Fruit fly (Drosophila melanogaster) whole organism, embryonic: ENCODE data around the gene CG2931.
A peak's percentile ranks its signal among the peaks of the same experiment; 100 is the strongest.

Source experiments
- BEAF-32 ChIP-seq: fragments of 200-800 bp; sonication (Bioruptor generic); optimal IDR thresholded peaks from 3 replicates; lab custom pipeline; 2017; ENCODE audit warnings: missing biosample characterization, missing genetic modification characterization, mild to moderate bottlenecking, moderate library complexity, missing genetic modification reagents
- CG12104 ChIP-seq: fragments of 200-800 bp; sonication (Bioruptor generic); optimal IDR thresholded peaks from 3 replicates; lab custom pipeline; 2016; ENCODE audit warnings: missing biosample characterization, missing genetic modification characterization
- CG12391 ChIP-seq: fragments of 200-800 bp; sonication (Bioruptor generic); optimal IDR thresholded peaks from 3 replicates; lab custom pipeline; 2018; ENCODE audit warnings: missing biosample characterization, mild to moderate bottlenecking, missing genetic modification characterization, moderate library complexity
- CG12769 ChIP-seq: fragments of 200-800 bp; sonication (Bioruptor generic); optimal IDR thresholded peaks from 2 replicates; lab custom pipeline; 2019; ENCODE audit warnings: missing biosample characterization, mild to moderate bottlenecking, missing genetic modification characterization, moderate library complexity
- CG13287 ChIP-seq: fragments of 200-800 bp; sonication (Bioruptor generic); IDR thresholded peaks from 2 replicates; pipeline ENCODE4 v1.3.6; 2022; ENCODE audit warnings: missing biosample characterization, missing genetic modification characterization; ENCODE audit not compliant: partially characterized antibody
- CG13775 ChIP-seq: fragments of 200-800 bp; sonication (Bioruptor generic); optimal IDR thresholded peaks from 3 replicates; lab custom pipeline; 2017; ENCODE audit warnings: missing biosample characterization, mild to moderate bottlenecking, missing genetic modification characterization
- CG15011 ChIP-seq: fragments of 200-800 bp; sonication (Bioruptor generic); optimal IDR thresholded peaks from 3 replicates; lab custom pipeline; 2018; ENCODE audit warnings: missing biosample characterization, mild to moderate bottlenecking, missing genetic modification characterization
- CG1603 ChIP-seq: fragments of 200-800 bp; sonication (Bioruptor generic); optimal IDR thresholded peaks from 2 replicates; lab custom pipeline; 2019; ENCODE audit warnings: missing biosample characterization, mild to moderate bottlenecking, missing genetic modification characterization, moderate library complexity
- CG2116 ChIP-seq: fragments of 200-800 bp; sonication (Bioruptor generic); optimal IDR thresholded peaks from 3 replicates; lab custom pipeline; 2018; ENCODE audit warnings: missing biosample characterization, mild to moderate bottlenecking, missing genetic modification characterization
- CG2678 ChIP-seq: fragments of 200-800 bp; sonication (Bioruptor generic); optimal IDR thresholded peaks from 3 replicates; lab custom pipeline; 2019; ENCODE audit warnings: missing biosample characterization, mild to moderate bottlenecking, missing genetic modification characterization, moderate library complexity
- CG31224 ChIP-seq: fragments of 200-800 bp; sonication (Bioruptor generic); IDR thresholded peaks from 2 replicates; pipeline ENCODE4 v1.3.6; 2022; ENCODE audit warnings: missing biosample characterization, missing genetic modification characterization
- CG34224 ChIP-seq: fragments of 200-800 bp; sonication (Bioruptor generic); IDR thresholded peaks from 3 replicates; pipeline ENCODE4 v1.3.6; 2022; ENCODE audit warnings: missing biosample characterization, missing genetic modification characterization; ENCODE audit not compliant: partially characterized antibody
- CG34422 ChIP-seq: fragments of 200-800 bp; sonication (Bioruptor generic); IDR thresholded peaks from 3 replicates; pipeline ENCODE4 v1.3.6; 2022; ENCODE audit warnings: missing biosample characterization, missing genetic modification characterization
- CG4617 ChIP-seq: fragments of 200-800 bp; sonication (Bioruptor generic); optimal IDR thresholded peaks from 3 replicates; lab custom pipeline; 2016; ENCODE audit warnings: missing biosample characterization, missing genetic modification characterization, borderline replicate concordance
- CG6175 ChIP-seq: fragments of 200-800 bp; sonication (Bioruptor generic); IDR thresholded peaks from 3 replicates; pipeline ENCODE4 v1.3.6; 2022; ENCODE audit warnings: missing biosample characterization, missing genetic modification characterization
- CG7357 ChIP-seq: fragments of 200-800 bp; sonication (Bioruptor generic); IDR thresholded peaks from 3 replicates; pipeline ENCODE4 v1.3.6; 2022; ENCODE audit warnings: missing biosample characterization, missing genetic modification characterization
- CG8281 ChIP-seq: fragments of 200-800 bp; sonication (Bioruptor generic); optimal IDR thresholded peaks from 2 replicates; lab custom pipeline; 2018; ENCODE audit warnings: missing biosample characterization, mild to moderate bottlenecking, missing genetic modification characterization, moderate library complexity
- Dll ChIP-seq: fragments of 200-800 bp; sonication (Bioruptor generic); IDR thresholded peaks from 4 replicates; pipeline ENCODE4 v1.3.6; 2022; ENCODE audit warnings: missing biosample characterization, missing genetic modification characterization; ENCODE audit not compliant: partially characterized antibody
- Dref ChIP-seq: fragments of 200-800 bp; sonication (Bioruptor generic); IDR thresholded peaks from 2 replicates; pipeline ENCODE4 v1.3.6; 2022; ENCODE audit warnings: missing biosample characterization, missing genetic modification characterization
- HmgZ ChIP-seq: fragments of 200-800 bp; sonication (Bioruptor generic); optimal IDR thresholded peaks from 2 replicates; lab custom pipeline; 2018; ENCODE audit warnings: missing biosample characterization, mild to moderate bottlenecking, missing genetic modification characterization
- Lim3 ChIP-seq: fragments of 200-800 bp; sonication (Bioruptor generic); IDR thresholded peaks from 2 replicates; pipeline ENCODE4 v1.3.6; 2022; ENCODE audit warnings: missing biosample characterization, missing genetic modification characterization
- MBD-R2 ChIP-seq: fragments of 200-800 bp; sonication (Bioruptor generic); IDR thresholded peaks from 2 replicates; pipeline ENCODE4 v1.3.6; 2022; ENCODE audit warnings: missing biosample characterization, missing genetic modification characterization
- NC2β ChIP-seq: fragments of 200-800 bp; sonication (Bioruptor generic); optimal IDR thresholded peaks from 2 replicates; lab custom pipeline; 2016; ENCODE audit warnings: missing biosample characterization, missing genetic modification characterization
- Opbp ChIP-seq: fragments of 200-800 bp; sonication (Bioruptor generic); IDR thresholded peaks from 3 replicates; pipeline ENCODE4 v1.3.6; 2022; ENCODE audit warnings: missing biosample characterization, missing genetic modification characterization; ENCODE audit not compliant: partially characterized antibody
- Ptx1 ChIP-seq: fragments of 200-800 bp; sonication (Bioruptor generic); IDR thresholded peaks from 2 replicates; pipeline ENCODE4 v1.3.6; 2022; ENCODE audit warnings: missing biosample characterization, missing genetic modification characterization
- Side ChIP-seq: fragments of 200-800 bp; sonication (Bioruptor generic); optimal IDR thresholded peaks from 2 replicates; lab custom pipeline; 2016; ENCODE audit warnings: missing biosample characterization, missing genetic modification characterization
- Xrp1 ChIP-seq: fragments of 200-800 bp; sonication (Bioruptor generic); IDR thresholded peaks from 2 replicates; pipeline ENCODE4 v1.3.6; 2022; ENCODE audit warnings: missing biosample characterization, missing genetic modification characterization
- YL-1 ChIP-seq: fragments of 200-800 bp; sonication (Bioruptor generic); optimal IDR thresholded peaks from 3 replicates; lab custom pipeline; 2017; ENCODE audit warnings: missing biosample characterization, mild to moderate bottlenecking, missing genetic modification characterization
- ase ChIP-seq: fragments of 200-800 bp; sonication (Bioruptor generic); IDR thresholded peaks from 3 replicates; pipeline ENCODE4 v1.3.6; 2022; ENCODE audit warnings: missing biosample characterization, missing genetic modification characterization
- chinmo ChIP-seq: fragments of 200-800 bp; sonication (Bioruptor generic); IDR thresholded peaks from 4 replicates; pipeline ENCODE4 v1.3.6; 2022; ENCODE audit warnings: missing biosample characterization, missing genetic modification characterization; ENCODE audit not compliant: partially characterized antibody
- crp ChIP-seq, 2 experiments: fragments of 200-800 bp; sonication (Bioruptor generic); optimal IDR thresholded peaks; 2 replicates in 1 of 2; 3 replicates in 1 of 2; lab custom pipeline; 2017; ENCODE audit warnings: missing biosample characterization in 2 of 2, missing genetic modification characterization in 2 of 2, mild to moderate bottlenecking in 1 of 2, moderate library complexity in 1 of 2
- disco-r ChIP-seq: fragments of 200-800 bp; sonication (Bioruptor generic); optimal IDR thresholded peaks from 2 replicates; lab custom pipeline; 2016; ENCODE audit warnings: missing biosample characterization, missing genetic modification characterization
- gcm ChIP-seq: fragments of 200-800 bp; sonication (Bioruptor generic); optimal IDR thresholded peaks from 2 replicates; lab custom pipeline; 2019; ENCODE audit warnings: missing biosample characterization, mild to moderate bottlenecking, missing genetic modification characterization, moderate library complexity
- gfzf ChIP-seq: fragments of 200-800 bp; sonication (Bioruptor generic); optimal IDR thresholded peaks from 2 replicates; lab custom pipeline; 2016; ENCODE audit warnings: missing biosample characterization, mild to moderate bottlenecking, missing genetic modification characterization, moderate library complexity
- hth ChIP-seq: fragments of >200 bp; optimal IDR thresholded peaks from 2 replicates; lab custom pipeline; 2017; ENCODE audit warnings: inconsistent platforms
- luna ChIP-seq: fragments of 200-800 bp; sonication (Bioruptor generic); optimal IDR thresholded peaks from 2 replicates; lab custom pipeline; 2016; ENCODE audit warnings: missing biosample characterization, missing genetic modification characterization
- nau ChIP-seq: fragments of 200-800 bp; sonication (Bioruptor generic); optimal IDR thresholded peaks from 3 replicates; lab custom pipeline; 2017; ENCODE audit warnings: missing biosample characterization, mild to moderate bottlenecking, missing genetic modification characterization, missing genetic modification reagents
- nerfin-1 ChIP-seq: fragments of 200-800 bp; sonication (Bioruptor generic); optimal IDR thresholded peaks from 3 replicates; lab custom pipeline; 2019; ENCODE audit warnings: missing biosample characterization, mild to moderate bottlenecking, missing genetic modification characterization, moderate library complexity
- pzg ChIP-seq: fragments of 200-800 bp; sonication (Bioruptor generic); optimal IDR thresholded peaks from 3 replicates; lab custom pipeline; 2018; ENCODE audit warnings: missing biosample characterization, mild to moderate bottlenecking, missing genetic modification characterization, moderate library complexity
- rib ChIP-seq: fragments of 200-800 bp; sonication (Bioruptor generic); IDR thresholded peaks from 2 replicates; pipeline ENCODE4 v1.3.6; 2022; ENCODE audit warnings: missing biosample characterization, missing genetic modification characterization
- seq ChIP-seq: fragments of 200-800 bp; sonication (Bioruptor generic); IDR thresholded peaks from 2 replicates; pipeline ENCODE4 v1.3.6; 2022; ENCODE audit warnings: missing biosample characterization, missing genetic modification characterization
- stwl ChIP-seq: fragments of 200-800 bp; sonication (Bioruptor generic); optimal IDR thresholded peaks from 3 replicates; lab custom pipeline; 2018; ENCODE audit warnings: missing biosample characterization, mild to moderate bottlenecking, missing genetic modification characterization, moderate library complexity
- sug ChIP-seq: fragments of 200-800 bp; optimal IDR thresholded peaks from 2 replicates; lab custom pipeline; 2019; ENCODE audit warnings: missing biosample characterization, mild to moderate bottlenecking, missing genetic modification characterization, moderate library complexity
- tna ChIP-seq: fragments of 200-800 bp; sonication (Bioruptor generic); IDR thresholded peaks from 2 replicates; pipeline ENCODE4 v1.3.6; 2022; ENCODE audit warnings: missing biosample characterization, missing genetic modification characterization; ENCODE audit not compliant: partially characterized antibody
- toy ChIP-seq: fragments of 200-800 bp; sonication (Bioruptor generic); IDR thresholded peaks from 2 replicates; pipeline ENCODE4 v1.3.6; 2022; ENCODE audit warnings: missing biosample characterization, missing genetic modification characterization
- trem ChIP-seq: fragments of 200-800 bp; optimal IDR thresholded peaks from 3 replicates; lab custom pipeline; 2019; ENCODE audit warnings: missing biosample characterization, mild to moderate bottlenecking, missing genetic modification characterization, moderate library complexity

CG2931 gene

dm6 chr3R:5563420-5563819, 5.0 kb downstream of the CG2931 start, which contains the start of gene Pi4KIIalpha (continued):
- TF ChIP-seq disco-r (GFP tag; lab: Kevin White, UChicago) (peak; percentile 23), crp (GFP tag; optimal IDR thresholded peaks at IDR 0.05; lab: Kevin White, UChicago) (peak; percentile 79 to 94), HmgZ (tag; lab: Kevin White, UChicago) (peak; percentile 16), nau (GFP tag; lab: Kevin White, UChicago) (no peak), Ptx1 (GFP tag; lab: Robert Waterston, UW) (no peak), YL-1 (GFP tag; lab: Kevin White, UChicago) (peak; percentile 14), CG34224 (GFP tag; lab: Robert Waterston, UW) (no peak), Opbp (GFP tag; lab: Robert Waterston, UW) (peak; percentile 19; the same call in 1 of the 3 replicates), trem (tag; lab: Kevin White, UChicago) (peak; percentile 99), gcm (GFP tag; lab: Kevin White, UChicago) (no peak), toy (GFP tag; lab: Robert Waterston, UW) (no peak), NC2β (GFP tag; lab: Kevin White, UChicago) (no peak), BEAF-32 (GFP tag; lab: Kevin White, UChicago) (peak; percentile 28), seq (GFP tag; lab: Robert Waterston, UW) (no peak), Dref (peak; percentile 59), CG2116 (GFP tag; lab: Kevin White, UChicago) (peak; percentile 21), CG12104 (GFP tag; lab: Kevin White, UChicago) (no peak), CG1603 (tag; lab: Kevin White, UChicago) (peak; percentile 55), Dll (peak; percentile 26; the same call in 1 of the 4 replicates), CG13287 (GFP tag; lab: Robert Waterston, UW) (peak; percentile 54), CG8281 (tag; lab: Kevin White, UChicago) (no peak), MBD-R2 (GFP tag; lab: Robert Waterston, UW) (peak; percentile 84), luna (GFP tag; lab: Kevin White, UChicago) (no peak), stwl (tag; lab: Kevin White, UChicago) (peak; percentile 6), Lim3 (GFP tag; lab: Robert Waterston, UW) (no peak), chinmo (GFP tag; lab: Robert Waterston, UW) (no peak), CG34422 (peak; percentile 40; the same call in 1 of the 3 replicates), rib (GFP tag; lab: Robert Waterston, UW) (peak; percentile 80), sug (no peak), gfzf (GFP tag; lab: Kevin White, UChicago) (peak; percentile 9), CG12391 (no peak), Side (GFP tag; lab: Kevin White, UChicago) (no peak), CG7357 (no peak), Xrp1 (no peak), CG12769 (no peak), CG15011 (GFP tag; lab: Kevin White, UChicago) (no peak), CG6175 (GFP tag; lab: Robert Waterston, UW) (no peak), hth (lab: Kevin White, UChicago) (no peak), nerfin-1 (no peak), ase (GFP tag; lab: Robert Waterston, UW) (no peak), CG2678 (tag; lab: Kevin White, UChicago) (no peak), CG31224 (GFP tag; lab: Robert Waterston, UW) (no peak), tna (GFP tag; lab: Robert Waterston, UW) (no peak), CG13775 (GFP tag; lab: Kevin White, UChicago) (no peak), pzg (peak; percentile 69), CG4617 (GFP tag; lab: Kevin White, UChicago) (peak; percentile 47)
- TF ChIP-seq, all 482 proteins: peak for 32
